Fruit fly (Drosophila melanogaster) whole organism, adult: ENCODE measurements around the gene CG7290.

Source experiments
- CG14711 ChIP-seq: fragments of 200-800 bp; sonication (Bioruptor generic); optimal IDR thresholded peaks from 2 replicates; lab custom pipeline; 2018; ENCODE audit warnings: missing biosample characterization, mild to moderate bottlenecking, missing genetic modification characterization, moderate library complexity
- CG1620 ChIP-seq: fragments of 200-800 bp; sonication (Bioruptor generic); optimal IDR thresholded peaks from 2 replicates; lab custom pipeline; 2016; ENCODE audit warnings: missing biosample characterization, missing genetic modification characterization
- CG5204 ChIP-seq: fragments of 200-800 bp; sonication (Bioruptor generic); optimal IDR thresholded peaks from 2 replicates; lab custom pipeline; 2016; ENCODE audit warnings: missing biosample characterization, missing genetic modification characterization
- Clk ChIP-seq: fragments of 200-800 bp; sonication (Bioruptor generic); optimal IDR thresholded peaks from 2 replicates; lab custom pipeline; 2017; ENCODE audit warnings: missing biosample characterization, missing genetic modification characterization
- Crg-1 ChIP-seq: fragments of 200-800 bp; sonication (Bioruptor generic); optimal IDR thresholded peaks from 2 replicates; lab custom pipeline; 2016; ENCODE audit warnings: missing biosample characterization, missing genetic modification characterization
- Hr96 ChIP-seq: fragments of 200-800 bp; sonication (Bioruptor generic); optimal IDR thresholded peaks from 2 replicates; lab custom pipeline; 2016; ENCODE audit warnings: missing biosample characterization, missing genetic modification characterization
- Mnt ChIP-seq: fragments of 200-800 bp; sonication (Bioruptor generic); optimal IDR thresholded peaks from 2 replicates; lab custom pipeline; 2016; ENCODE audit warnings: missing biosample characterization, mild to moderate bottlenecking, missing genetic modification characterization
- bab1 ChIP-seq: fragments of 200-800 bp; sonication (Bioruptor generic); optimal IDR thresholded peaks from 3 replicates; lab custom pipeline; 2019; ENCODE audit warnings: missing biosample characterization, mild to moderate bottlenecking, missing genetic modification characterization, moderate library complexity
- cic ChIP-seq: fragments of 200-800 bp; sonication (Bioruptor generic); optimal IDR thresholded peaks from 2 replicates; lab custom pipeline; 2017; ENCODE audit warnings: missing biosample characterization, mild to moderate bottlenecking, missing genetic modification characterization, moderate library complexity
- cnc ChIP-seq, 2 experiments: fragments of >200 bp; optimal IDR thresholded peaks; 2 replicates each; lab custom pipeline; 2017
- kay ChIP-seq: fragments of 200-800 bp; sonication (Bioruptor generic); peaks from one replicate; lab custom pipeline; 2016; ENCODE audit warnings: missing biosample characterization, missing genetic modification characterization, borderline replicate concordance
- ovo ChIP-seq: fragments of 200-800 bp; sonication (Bioruptor generic); optimal IDR thresholded peaks from 2 replicates; lab custom pipeline; 2016; ENCODE audit warnings: missing biosample characterization, missing genetic modification characterization
- tj ChIP-seq: fragments of 200-800 bp; sonication (Bioruptor generic); optimal IDR thresholded peaks from 3 replicates; lab custom pipeline; 2017; ENCODE audit warnings: missing biosample characterization, mild to moderate bottlenecking, missing genetic modification characterization, moderate library complexity

DNA sequence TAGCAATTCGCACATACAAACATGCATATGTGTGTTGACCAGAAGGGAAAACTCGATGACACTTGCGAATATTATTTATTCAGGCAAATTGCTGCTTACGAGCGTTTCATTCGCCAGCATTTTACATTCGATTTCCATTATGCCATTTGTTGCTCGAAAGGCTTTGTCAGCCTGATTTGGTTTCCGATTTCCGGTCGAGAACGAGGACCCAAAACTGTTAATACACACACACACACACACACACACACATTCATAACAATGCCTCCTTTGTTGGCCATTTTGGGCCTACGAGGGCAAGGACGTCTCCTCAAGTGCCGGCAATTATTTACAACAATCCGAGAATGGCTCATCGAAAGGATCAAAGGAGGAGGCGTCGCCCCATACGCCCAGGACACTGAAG, 28.1 kb downstream of the CG7290 start:
- no peak for TF ChIP-seq kay (GFP tag; lab: Kevin White, UChicago)
- TF ChIP-seq Mnt (GFP tag; lab: Kevin White, UChicago): no peak
- TF ChIP-seq Hr96 (GFP tag; lab: Kevin White, UChicago): no peak
- no peak for TF ChIP-seq Crg-1
- no peak for TF ChIP-seq CG14711
- no peak for TF ChIP-seq CG5204 (GFP tag; lab: Kevin White, UChicago)
- no peak for TF ChIP-seq Clk (GFP tag; lab: Kevin White, UChicago)
- no peak for TF ChIP-seq tj
- no peak for TF ChIP-seq ovo (GFP tag; lab: Kevin White, UChicago)
- TF ChIP-seq cnc (optimal IDR thresholded peaks at IDR 0.05; lab: Kevin White, UChicago): no peak
- no peak for TF ChIP-seq bab1 (GFP tag; lab: Kevin White, UChicago)
- TF ChIP-seq CG1620: no peak
- TF ChIP-seq cic (GFP tag; lab: Kevin White, UChicago): no peak
